Fruit fly (Drosophila melanogaster): ENCODE measurements around the gene ear.

Gene ear

dm6 chr3R:15369742-15370141, 49.2 kb downstream of the ear start, which contains the start of gene CG14868 (continued):
- TF ChIP-seq CG13894 (tag; optimal IDR thresholded peaks at IDR 0.05) (no peak), CG30020 (tag; optimal IDR thresholded peaks at IDR 0.05) (no peak)

DNA sequence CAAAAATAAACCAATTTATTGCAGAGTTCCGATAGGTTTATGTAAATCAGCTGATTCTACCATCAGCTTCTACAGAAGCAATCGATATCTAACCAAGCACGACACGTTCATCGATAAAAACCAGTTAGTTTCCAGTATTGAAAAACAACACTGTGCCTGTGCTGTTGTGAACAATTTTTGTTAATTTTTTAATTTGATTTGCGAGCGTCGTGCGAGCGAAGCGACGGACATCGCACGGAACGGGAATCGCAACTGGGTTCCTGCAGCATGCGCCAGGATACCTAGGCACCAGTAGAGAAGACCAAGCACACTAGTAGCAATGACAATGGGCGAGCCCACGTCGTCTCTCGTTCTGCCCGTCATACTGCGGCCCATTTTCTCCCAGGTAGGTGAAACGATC, 51.3 kb downstream of the ear start, which contains the start of the genes Ccm3 and CG6136:
Gene Ccm3, plus strand, starts transcription at position 125 of the 400 bp plus-strand sequence.
Gene CG6136, minus strand, starts transcription at position 380 of the 400 bp plus-strand sequence.
- TF ChIP-seq Fer1 (GFP tag; optimal IDR thresholded peaks at IDR 0.05), result peak; percentile 65
- TF ChIP-seq ci (GFP tag; IDR thresholded peaks at IDR 0.05), result peak; percentile 64; the same call in 2 of the 3 replicates
- no peak for TF ChIP-seq Optix (GFP tag; IDR thresholded peaks at IDR 0.05)
- peak; percentile 78 for TF ChIP-seq gro (GFP tag; optimal IDR thresholded peaks at IDR 0.05)
- no peak for TF ChIP-seq Mes4 (GFP tag; optimal IDR thresholded peaks at IDR 0.05)
- TF ChIP-seq Tbp (GFP tag; optimal IDR thresholded peaks at IDR 0.05), result no peak
- TF ChIP-seq dpn (GFP tag; optimal IDR thresholded peaks at IDR 0.05), result peak; percentile 54 to 55
- TF ChIP-seq Max (GFP tag; optimal IDR thresholded peaks at IDR 0.05), result peak; percentile 59
- peak; percentile 36 for TF ChIP-seq vfl (GFP tag; optimal IDR thresholded peaks at IDR 0.05)
- no peak for TF ChIP-seq pfk (GFP tag; optimal IDR thresholded peaks at IDR 0.05)
- no peak for TF ChIP-seq CG12942 (GFP tag; optimal IDR thresholded peaks at IDR 0.05)
- TF ChIP-seq sr (GFP tag; IDR thresholded peaks at IDR 0.05), result no peak
- no peak for TF ChIP-seq Mrtf (GFP tag; IDR thresholded peaks at IDR 0.05)
- TF ChIP-seq danr (GFP tag; IDR thresholded peaks at IDR 0.05), result no peak
- peak; percentile 3 for TF ChIP-seq CG13424 (tag; optimal IDR thresholded peaks at IDR 0.05)
- TF ChIP-seq CG11504 (tag; optimal IDR thresholded peaks at IDR 0.05), result no peak
- TF ChIP-seq CG7987 (GFP tag; optimal IDR thresholded peaks at IDR 0.05), result peak; percentile 33
- TF ChIP-seq ato (GFP tag; IDR thresholded peaks at IDR 0.05; ENCODE audit: partially characterized antibody), result peak; percentile 95
- no peak for TF ChIP-seq Oli (tag; optimal IDR thresholded peaks at IDR 0.05)
- TF ChIP-seq CG11247 (GFP tag; IDR thresholded peaks at IDR 0.05), result peak; percentile 44; the same call in 1 of the 2 replicates
- TF ChIP-seq D19A (tag; optimal IDR thresholded peaks at IDR 0.05), result no peak
- no peak for TF ChIP-seq CG8944 (GFP tag; optimal IDR thresholded peaks at IDR 0.05)
- no peak for TF ChIP-seq CG8290 (GFP tag; optimal IDR thresholded peaks at IDR 0.05)
- peak in 1 of 2 experiments; percentile 69 for TF ChIP-seq CG8290 (tag; optimal IDR thresholded peaks at IDR 0.05)
- TF ChIP-seq Bgb (GFP tag; IDR thresholded peaks at IDR 0.05; ENCODE audit: partially characterized antibody), result peak; percentile 96
- no peak for TF ChIP-seq crc (GFP tag; optimal IDR thresholded peaks at IDR 0.05)
- no peak for TF ChIP-seq CG14965 (GFP tag; optimal IDR thresholded peaks at IDR 0.05; ENCODE audit: borderline replicate concordance)
- TF ChIP-seq unpg (GFP tag; optimal IDR thresholded peaks at IDR 0.05), result peak; percentile 36
- TF ChIP-seq unc-4 (GFP tag; IDR thresholded peaks at IDR 0.05; ENCODE audit: partially characterized antibody), result peak; percentile 92
- peak; percentile 66 for TF ChIP-seq E2f2 (GFP tag; IDR thresholded peaks at IDR 0.05)
- TF ChIP-seq Gsc (GFP tag; IDR thresholded peaks at IDR 0.05), result no peak
- peak; percentile 33 for TF ChIP-seq CG4854 (GFP tag; optimal IDR thresholded peaks at IDR 0.05)
- no peak for TF ChIP-seq CG9215 (GFP tag; IDR thresholded peaks at IDR 0.05)
- TF ChIP-seq zen2 (GFP tag; IDR thresholded peaks at IDR 0.05; ENCODE audit: partially characterized antibody), result peak; percentile 93
- TF ChIP-seq HmgZ (tag; optimal IDR thresholded peaks at IDR 0.05), result peak; percentile 82
- no peak for TF ChIP-seq rib (GFP tag; IDR thresholded peaks at IDR 0.05)
- peak; percentile 28 for TF ChIP-seq bcd (GFP tag; optimal IDR thresholded peaks at IDR 0.05)
- no peak for TF ChIP-seq Ptx1 (GFP tag; IDR thresholded peaks at IDR 0.05)
- TF ChIP-seq CG1024 (GFP tag; IDR thresholded peaks at IDR 0.05), result no peak
- peak; percentile 44 for TF ChIP-seq Sin3A (optimal IDR thresholded peaks at IDR 0.05)
- TF ChIP-seq nmo (GFP tag; optimal IDR thresholded peaks at IDR 0.05), result peak; percentile 43
- peak; percentile 74; the same call in 1 of the 3 replicates for TF ChIP-seq CG11456 (GFP tag; IDR thresholded peaks at IDR 0.05)
- TF ChIP-seq Adf1 (GFP tag; IDR thresholded peaks at IDR 0.05), result peak; percentile 41; the same call in 1 of the 2 replicates
- peak; percentile 42 for TF ChIP-seq CG12155 (GFP tag; optimal IDR thresholded peaks at IDR 0.05)
- peak; percentile 94 for TF ChIP-seq Med (GFP tag)
- peak; percentile 52 for TF ChIP-seq CG17186 (GFP tag; optimal IDR thresholded peaks at IDR 0.05)
- no peak for TF ChIP-seq CG7556 (GFP tag; optimal IDR thresholded peaks at IDR 0.05)
- TF ChIP-seq sna (GFP tag; IDR thresholded peaks at IDR 0.05; ENCODE audit: partially characterized antibody), result peak; percentile 85
